Worm (Caenorhabditis elegans) whole organism, L3 larva: Measurements from ENCODE around the gene lim-4.

Experiments used
- R02D3.7 ChIP-seq: fragments of 150-350 bp; optimal IDR thresholded peaks from 2 replicates; lab custom pipeline; 2014; ENCODE audit warnings: missing biosample characterization, missing genetic modification characterization
- ZK546.5 ChIP-seq: sonication (generic microtip); optimal IDR thresholded peaks from 2 replicates; lab custom pipeline; 2017; ENCODE audit warnings: missing biosample characterization, missing genetic modification characterization
- aly-2 ChIP-seq: fragments of 150-350 bp; optimal IDR thresholded peaks from 2 replicates; lab custom pipeline; 2014; ENCODE audit warnings: missing biosample characterization, missing genetic modification characterization
- ceh-82 ChIP-seq: fragments of 150-350 bp; optimal IDR thresholded peaks from 2 replicates; lab custom pipeline; 2014; ENCODE audit warnings: missing biosample characterization, missing genetic modification characterization
- daf-12 ChIP-seq: fragments of 150-350 bp; optimal IDR thresholded peaks from 2 replicates; lab custom pipeline; 2014; ENCODE audit warnings: missing biosample characterization, missing genetic modification reagents, missing genetic modification characterization
- egl-5 ChIP-seq: fragments of 150-350 bp; optimal IDR thresholded peaks from 2 replicates; lab custom pipeline; 2017; ENCODE audit warnings: missing biosample characterization, missing genetic modification reagents, missing genetic modification characterization, inconsistent platforms
- elt-1 ChIP-seq: fragments of 150-350 bp; optimal IDR thresholded peaks from 2 replicates; lab custom pipeline; 2014; ENCODE audit warnings: missing biosample characterization, missing genetic modification characterization
- elt-2 ChIP-seq: sonication (generic microtip); optimal IDR thresholded peaks from 2 replicates; lab custom pipeline; 2016; ENCODE audit warnings: missing genetic modification reagents, mild to moderate bottlenecking, missing genetic modification characterization, missing compliant biosample characterization
- elt-3 ChIP-seq, 3 experiments: fragments of 150-350 bp in 1 of 3; sonication (generic microtip) in 2 of 3; optimal IDR thresholded peaks; 2 replicates in 2 of 3; 4 replicates in 1 of 3; lab custom pipeline; 2014 to 2017; ENCODE audit warnings: missing biosample characterization in 3 of 3, missing genetic modification characterization in 3 of 3
- fkh-10 ChIP-seq: sonication (generic microtip); optimal IDR thresholded peaks from 2 replicates; lab custom pipeline; 2017; ENCODE audit warnings: missing biosample characterization, missing genetic modification reagents, missing genetic modification characterization
- fos-1 ChIP-seq: fragments of 150-350 bp; optimal IDR thresholded peaks from 2 replicates; lab custom pipeline; 2014; ENCODE audit warnings: missing biosample characterization, missing genetic modification characterization
- hmg-11 ChIP-seq: sonication (generic microtip); optimal IDR thresholded peaks from 2 replicates; lab custom pipeline; 2016; ENCODE audit warnings: missing genetic modification characterization, missing compliant biosample characterization
- jun-1 ChIP-seq: fragments of 150-350 bp; optimal IDR thresholded peaks from 2 replicates; lab custom pipeline; 2014; ENCODE audit warnings: missing biosample characterization, missing genetic modification reagents, missing genetic modification characterization
- lin-15B ChIP-seq: fragments of 150-350 bp; optimal IDR thresholded peaks from 2 replicates; lab custom pipeline; 2014; ENCODE audit warnings: missing biosample characterization, missing genetic modification characterization
- lin-39 ChIP-seq: fragments of 150-350 bp; optimal IDR thresholded peaks from 2 replicates; lab custom pipeline; 2018; ENCODE audit warnings: missing biosample characterization, missing genetic modification reagents, missing genetic modification characterization
- mml-1 ChIP-seq: fragments of 150-350 bp; sonication (generic microtip); optimal IDR thresholded peaks from 3 replicates; lab custom pipeline; 2014; ENCODE audit warnings: missing biosample characterization, missing genetic modification characterization
- nfya-1 ChIP-seq: sonication (generic microtip); optimal IDR thresholded peaks from 2 replicates; lab custom pipeline; 2017; ENCODE audit warnings: missing genetic modification characterization, mild to moderate bottlenecking, missing compliant biosample characterization, antibody characterized with exemption, moderate library complexity; ENCODE audit not compliant: insufficient read depth
- nhr-23 ChIP-seq: fragments of 150-350 bp; optimal IDR thresholded peaks from 2 replicates; lab custom pipeline; 2014; ENCODE audit warnings: missing biosample characterization, missing genetic modification reagents, missing genetic modification characterization
- nhr-237 ChIP-seq: fragments of 150-350 bp; optimal IDR thresholded peaks from 2 replicates; lab custom pipeline; 2014; ENCODE audit warnings: missing biosample characterization, missing genetic modification characterization
- nhr-25 ChIP-seq: sonication (generic microtip); optimal IDR thresholded peaks from 2 replicates; lab custom pipeline; 2017; ENCODE audit warnings: missing biosample characterization, missing genetic modification characterization
- nhr-28 ChIP-seq: fragments of 150-350 bp; optimal IDR thresholded peaks from 2 replicates; lab custom pipeline; 2014; ENCODE audit warnings: missing biosample characterization, missing genetic modification characterization
- nhr-76 ChIP-seq: fragments of 150-350 bp; sonication (generic microtip); optimal IDR thresholded peaks from 5 replicates; lab custom pipeline; 2014; ENCODE audit warnings: missing biosample characterization, missing genetic modification characterization
- pha-4 ChIP-seq: fragments of 150-350 bp; optimal IDR thresholded peaks from 2 replicates; lab custom pipeline; 2014; ENCODE audit warnings: missing biosample characterization, missing genetic modification reagents, missing genetic modification characterization
- sea-2 ChIP-seq: fragments of 150-350 bp; sonication (generic microtip); optimal IDR thresholded peaks from 4 replicates; lab custom pipeline; 2014; ENCODE audit warnings: missing biosample characterization, missing genetic modification reagents, missing genetic modification characterization
- snpc-4 ChIP-seq: fragments of 150-350 bp; optimal IDR thresholded peaks from 2 replicates; lab custom pipeline; 2014; ENCODE audit warnings: missing biosample characterization, missing genetic modification characterization
- zag-1 ChIP-seq: fragments of 150-350 bp; optimal IDR thresholded peaks from 2 replicates; lab custom pipeline; 2014; ENCODE audit warnings: missing biosample characterization, missing genetic modification characterization
- ztf-11 ChIP-seq: fragments of 150-350 bp; optimal IDR thresholded peaks from 2 replicates; lab custom pipeline; 2014; ENCODE audit warnings: missing biosample characterization, missing genetic modification characterization
- ztf-4 ChIP-seq: fragments of 150-350 bp; optimal IDR thresholded peaks from 2 replicates; lab custom pipeline; 2014; ENCODE audit warnings: missing biosample characterization, missing genetic modification characterization

The lim-4 gene

ce11 chrX:3871578-3872234 lies 1.6 kb downstream of the lim-4 start:
- TF ChIP-seq mml-1 (no peak), fkh-10 (GFP tag; lab: Kevin White, UChicago) (peak; percentile 51)

ce11 chrX:3867760-3868159 lies 5.6 kb downstream of the lim-4 start:
- TF ChIP-seq aly-2 (tag; lab: Kevin White, UChicago) (no peak), nhr-25 (tag; lab: Kevin White, UChicago) (peak; percentile 92), nhr-76 (tag; lab: Kevin White, UChicago) (no peak)

ce11 chrX:3866197-3866596 lies 7.1 kb downstream of the lim-4 start:
- TF ChIP-seq ZK546.5 (no peak), hmg-11 (tag; lab: Kevin White, UChicago) (no peak), nhr-25 (tag; lab: Kevin White, UChicago) (no peak), ceh-82 (tag; lab: Kevin White, UChicago) (no peak), nhr-23 (no peak), daf-12 (tag; lab: Kevin White, UChicago) (no peak), nhr-28 (tag; lab: Kevin White, UChicago) (no peak), elt-3 (tag; optimal IDR thresholded peaks at IDR 0.05; lab: Kevin White, UChicago) (no peak), jun-1 (tag; lab: Kevin White, UChicago) (no peak), ztf-11 (tag; lab: Kevin White, UChicago) (no peak)
- TF ChIP-seq, all 47 proteins: peak for 0

ce11 chrX:3861294-3861693 lies 12.1 kb downstream of the lim-4 start:
- TF ChIP-seq jun-1 (tag; lab: Kevin White, UChicago) (no peak), elt-3 (tag; optimal IDR thresholded peaks at IDR 0.05; lab: Kevin White, UChicago) (no peak), lin-39 (tag; lab: Kevin White, UChicago) (no peak), nhr-237 (tag; lab: Kevin White, UChicago) (no peak)
- TF ChIP-seq, all 47 proteins: peak for 0

- TF ChIP-seq ztf-4 (tag; lab: Kevin White, UChicago) (no peak), egl-5 (no peak), fkh-10 (GFP tag; lab: Kevin White, UChicago) (no peak)
Observed at ce11 chrX:3859449-3859848, 13.9 kb downstream of the lim-4 start.

- TF ChIP-seq lin-15B (tag; lab: Kevin White, UChicago) (no peak), pha-4 (tag; lab: Kevin White, UChicago) (peak; percentile 5), elt-2 (tag; lab: Kevin White, UChicago) (peak; percentile 56)
Observed at ce11 chrX:3858355-3858754, 15.0 kb downstream of the lim-4 start.

- TF ChIP-seq nfya-1 (tag; lab: Kevin White, UChicago) = no peak
- TF ChIP-seq, all 47 proteins: peak for 0
Observed at ce11 chrX:3857697-3858096, 15.6 kb downstream of the lim-4 start, which contains the start of gene ceh-18. TSS of gene ceh-18 (minus strand) at chrX:3857797.

- TF ChIP-seq sea-2 (GFP tag; lab: Kevin White, UChicago) = no peak
- TF ChIP-seq hmg-11 (tag; lab: Kevin White, UChicago) = no peak
- no peak for TF ChIP-seq fos-1 (tag; lab: Kevin White, UChicago)
- no peak for TF ChIP-seq ztf-4 (tag; lab: Kevin White, UChicago)
- no peak for TF ChIP-seq zag-1 (tag; lab: Kevin White, UChicago)
- TF ChIP-seq R02D3.7 (tag; lab: Kevin White, UChicago) = no peak
- TF ChIP-seq snpc-4 (tag; lab: Kevin White, UChicago) = no peak
- no peak for TF ChIP-seq elt-1 (tag; lab: Kevin White, UChicago)
Observed at ce11 chrX:3855717-3856116, 17.6 kb downstream of the lim-4 start.
